Fruit fly (Drosophila melanogaster) whole organism, prepupa: Measurements from ENCODE around the gene Atat.

ENCODE experiments used
- CG10669 ChIP-seq: fragments of 200-800 bp; sonication (Bioruptor generic); optimal IDR thresholded peaks from 3 replicates; lab custom pipeline; 2018; ENCODE audit warnings: missing biosample characterization, mild to moderate bottlenecking, missing genetic modification characterization, moderate library complexity
- CG16779 ChIP-seq: fragments of 200-800 bp; sonication (Bioruptor generic); optimal IDR thresholded peaks from 3 replicates; lab custom pipeline; 2017; ENCODE audit warnings: missing biosample characterization, mild to moderate bottlenecking, missing genetic modification characterization
- CG4318 ChIP-seq: fragments of 200-800 bp; sonication (Bioruptor generic); optimal IDR thresholded peaks from 3 replicates; lab custom pipeline; 2017; ENCODE audit warnings: missing biosample characterization, mild to moderate bottlenecking, missing genetic modification characterization
- CG6792 ChIP-seq: fragments of 200-800 bp; sonication (Bioruptor generic); optimal IDR thresholded peaks from 3 replicates; lab custom pipeline; 2016; ENCODE audit warnings: missing biosample characterization, missing genetic modification characterization
- CG6808 ChIP-seq: fragments of 200-800 bp; sonication (Bioruptor generic); optimal IDR thresholded peaks from 3 replicates; lab custom pipeline; 2017; ENCODE audit warnings: missing biosample characterization, missing genetic modification characterization, mild to moderate bottlenecking, moderate library complexity, missing genetic modification reagents
- CG8632 ChIP-seq: fragments of 200-800 bp; sonication (Bioruptor generic); optimal IDR thresholded peaks from 3 replicates; lab custom pipeline; 2016; ENCODE audit warnings: missing biosample characterization, missing genetic modification characterization
- Smox ChIP-seq: fragments of 200-800 bp; sonication (Bioruptor generic); optimal IDR thresholded peaks from 3 replicates; lab custom pipeline; 2016; ENCODE audit warnings: missing biosample characterization, missing genetic modification characterization
- Sox15 ChIP-seq: fragments of 200-800 bp; sonication (Bioruptor generic); optimal IDR thresholded peaks from 3 replicates; lab custom pipeline; 2016; ENCODE audit warnings: missing biosample characterization, missing genetic modification characterization
- svp ChIP-seq: fragments of 200-800 bp; sonication (Bioruptor generic); peaks from one replicate; lab custom pipeline; 2016; ENCODE audit warnings: missing biosample characterization, missing genetic modification characterization

DNA sequence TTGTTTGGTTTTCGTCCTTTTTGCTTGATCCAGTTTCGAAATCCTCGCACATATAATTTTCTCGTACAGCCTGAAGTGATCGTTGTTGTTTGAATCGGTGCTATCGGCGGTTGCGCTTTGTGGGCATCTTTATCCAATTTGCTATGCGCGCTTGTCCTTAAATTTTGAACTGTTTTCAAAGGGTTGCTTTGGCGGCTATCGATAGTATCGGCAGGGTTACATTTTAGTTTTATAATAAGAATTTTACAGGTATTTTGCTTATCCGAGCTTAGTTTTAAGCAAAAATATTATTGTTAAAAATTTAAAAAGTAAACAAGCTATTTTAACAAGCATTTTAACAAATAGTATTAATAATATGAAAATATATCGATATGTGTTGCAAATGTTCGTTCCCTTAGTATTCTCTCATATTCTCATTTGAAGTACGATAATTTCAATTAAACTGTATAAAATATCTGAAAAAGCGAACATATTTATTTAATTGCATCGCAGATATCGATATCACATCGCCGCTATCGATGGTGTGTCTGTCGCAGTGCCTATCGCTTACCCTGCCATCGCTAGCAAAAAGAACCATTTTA is 59.6 kb downstream of the Atat start, which contains the start of the genes Klp67A and CG4452:
- TF ChIP-seq CG6808 (GFP tag; lab: Kevin White, UChicago), result no peak
- no peak for TF ChIP-seq CG10669
- no peak for TF ChIP-seq Sox15
- TF ChIP-seq CG8632, result no peak
- no peak for TF ChIP-seq CG16779 (tag; lab: Kevin White, UChicago)
- TF ChIP-seq CG4318 (GFP tag; lab: Kevin White, UChicago), result no peak
- peak; percentile 64 for TF ChIP-seq svp (GFP tag; lab: Kevin White, UChicago)
- no peak for TF ChIP-seq CG6792 (GFP tag; lab: Kevin White, UChicago)
- TF ChIP-seq Smox, result no peak
